Worm (Caenorhabditis elegans): ENCODE measurements around the gene C31G12.1.

- TF ChIP-seq ama-1 (optimal IDR thresholded peaks at IDR 0.05) (no peak), tbx-11 (GFP tag; IDR thresholded peaks at IDR 0.05) (no peak), tbx-37 (GFP tag; conservative IDR thresholded peaks at IDR 0.05) (no peak)
Observed at ce11 chrV:18163434-18163833, 16.3 kb upstream of the C31G12.1 start.

Data from whole organism, early embryonic.